Fruit fly (Drosophila melanogaster) whole organism, prepupa: Measurements from ENCODE around the gene Btk.

Experiments
- Blimp-1 ChIP-seq: fragments of 200-800 bp; sonication (Bioruptor generic); optimal IDR thresholded peaks from 3 replicates; lab custom pipeline; 2017; ENCODE audit warnings: missing biosample characterization, missing genetic modification characterization, mild to moderate bottlenecking, moderate library complexity, missing genetic modification reagents
- CG11294 ChIP-seq: fragments of 200-800 bp; sonication (Bioruptor generic); IDR thresholded peaks from 2 replicates; pipeline ENCODE4 v1.3.6; 2022; ENCODE audit warnings: missing biosample characterization, missing genetic modification characterization
- CG11762 ChIP-seq: fragments of 200-800 bp; sonication (Bioruptor generic); optimal IDR thresholded peaks from 3 replicates; lab custom pipeline; 2016; ENCODE audit warnings: missing biosample characterization, missing genetic modification characterization; ENCODE audit not compliant: insufficient read depth
- CG15336 ChIP-seq: fragments of 200-800 bp; sonication (Bioruptor generic); IDR thresholded peaks from 2 replicates; pipeline ENCODE4 v1.3.6; 2022; ENCODE audit warnings: missing biosample characterization, missing genetic modification characterization
- CG16779 ChIP-seq: fragments of 200-800 bp; sonication (Bioruptor generic); optimal IDR thresholded peaks from 3 replicates; lab custom pipeline; 2017; ENCODE audit warnings: missing biosample characterization, mild to moderate bottlenecking, missing genetic modification characterization
- CG31627 ChIP-seq: fragments of 200-800 bp; sonication (Bioruptor generic); optimal IDR thresholded peaks from 3 replicates; lab custom pipeline; 2016; ENCODE audit warnings: missing biosample characterization, missing genetic modification characterization
- CG32006 ChIP-seq: fragments of 200-800 bp; sonication (Bioruptor generic); optimal IDR thresholded peaks from 3 replicates; lab custom pipeline; 2017; ENCODE audit warnings: missing biosample characterization, mild to moderate bottlenecking, missing genetic modification characterization
- CG3919 ChIP-seq: fragments of 200-800 bp; sonication (Bioruptor generic); optimal IDR thresholded peaks from 3 replicates; lab custom pipeline; 2016; ENCODE audit warnings: missing biosample characterization, missing genetic modification characterization
- CG4318 ChIP-seq: fragments of 200-800 bp; sonication (Bioruptor generic); optimal IDR thresholded peaks from 3 replicates; lab custom pipeline; 2017; ENCODE audit warnings: missing biosample characterization, mild to moderate bottlenecking, missing genetic modification characterization
- CG6163 ChIP-seq: fragments of 200-800 bp; sonication (Bioruptor generic); IDR thresholded peaks from 3 replicates; pipeline ENCODE4 v1.3.6; 2022; ENCODE audit warnings: missing biosample characterization, missing genetic modification characterization
- CG6276 ChIP-seq: fragments of 200-800 bp; sonication (Bioruptor generic); optimal IDR thresholded peaks from 2 replicates; lab custom pipeline; 2017; ENCODE audit warnings: missing biosample characterization, mild to moderate bottlenecking, missing genetic modification characterization
- CG6792 ChIP-seq: fragments of 200-800 bp; sonication (Bioruptor generic); optimal IDR thresholded peaks from 3 replicates; lab custom pipeline; 2016; ENCODE audit warnings: missing biosample characterization, missing genetic modification characterization
- CG6808 ChIP-seq: fragments of 200-800 bp; sonication (Bioruptor generic); optimal IDR thresholded peaks from 3 replicates; lab custom pipeline; 2017; ENCODE audit warnings: missing biosample characterization, missing genetic modification characterization, mild to moderate bottlenecking, moderate library complexity, missing genetic modification reagents
- CG9139 ChIP-seq: fragments of 200-800 bp; sonication (Bioruptor generic); optimal IDR thresholded peaks from 3 replicates; lab custom pipeline; 2017; ENCODE audit warnings: missing biosample characterization, mild to moderate bottlenecking, missing genetic modification characterization
- Eip75B ChIP-seq: fragments of 200-800 bp; sonication (Bioruptor generic); optimal IDR thresholded peaks from 3 replicates; lab custom pipeline; 2016; ENCODE audit warnings: missing biosample characterization, missing genetic modification characterization
- Eip78C ChIP-seq: fragments of 200-800 bp; sonication (Bioruptor generic); peaks from one replicate; lab custom pipeline; 2016; ENCODE audit warnings: missing biosample characterization, missing genetic modification characterization
- Eip93F ChIP-seq: fragments of 200-800 bp; sonication (Bioruptor generic); optimal IDR thresholded peaks from 2 replicates; lab custom pipeline; 2016; ENCODE audit warnings: missing biosample characterization, mild to moderate bottlenecking, missing genetic modification characterization
- Ets21C ChIP-seq: fragments of 200-800 bp; sonication (Bioruptor generic); optimal IDR thresholded peaks from 3 replicates; lab custom pipeline; 2016; ENCODE audit warnings: missing biosample characterization, missing genetic modification characterization
- Gug ChIP-seq: fragments of 200-800 bp; sonication (Bioruptor generic); IDR thresholded peaks from 2 replicates; pipeline ENCODE4 v1.3.6; 2022; ENCODE audit warnings: missing biosample characterization, missing genetic modification characterization
- Hr38 ChIP-seq: sonication (Bioruptor generic); optimal IDR thresholded peaks from 2 replicates; lab custom pipeline; 2016; ENCODE audit warnings: missing biosample characterization, missing genetic modification characterization
- Hr39 ChIP-seq: fragments of 200-800 bp; sonication (Bioruptor generic); optimal IDR thresholded peaks from 2 replicates; lab custom pipeline; 2016; ENCODE audit warnings: missing biosample characterization, missing genetic modification characterization
- Hr4 ChIP-seq: fragments of 200-800 bp; sonication (Bioruptor generic); optimal IDR thresholded peaks from 3 replicates; lab custom pipeline; 2016; ENCODE audit warnings: missing biosample characterization, missing genetic modification characterization
- Lpt ChIP-seq: fragments of 200-800 bp; sonication (Bioruptor generic); optimal IDR thresholded peaks from 3 replicates; lab custom pipeline; 2016; ENCODE audit warnings: missing biosample characterization, missing genetic modification characterization
- Met ChIP-seq: fragments of 200-800 bp; sonication (Bioruptor generic); optimal IDR thresholded peaks from 3 replicates; lab custom pipeline; 2016; ENCODE audit warnings: missing biosample characterization, missing genetic modification characterization
- Smox ChIP-seq: fragments of 200-800 bp; sonication (Bioruptor generic); optimal IDR thresholded peaks from 3 replicates; lab custom pipeline; 2016; ENCODE audit warnings: missing biosample characterization, missing genetic modification characterization
- Sox15 ChIP-seq: fragments of 200-800 bp; sonication (Bioruptor generic); optimal IDR thresholded peaks from 3 replicates; lab custom pipeline; 2016; ENCODE audit warnings: missing biosample characterization, missing genetic modification characterization
- achi ChIP-seq: fragments of 200-800 bp; sonication (Bioruptor generic); optimal IDR thresholded peaks from 3 replicates; lab custom pipeline; 2016; ENCODE audit warnings: missing biosample characterization, missing genetic modification characterization
- acj6 ChIP-seq: fragments of 200-800 bp; sonication (Bioruptor generic); optimal IDR thresholded peaks from 3 replicates; lab custom pipeline; 2016; ENCODE audit warnings: missing biosample characterization, missing genetic modification characterization
- cyc ChIP-seq: fragments of 200-800 bp; sonication (Bioruptor generic); optimal IDR thresholded peaks from 3 replicates; lab custom pipeline; 2016; ENCODE audit warnings: missing biosample characterization, missing genetic modification characterization
- dac ChIP-seq: fragments of 200-800 bp; sonication (Bioruptor generic); optimal IDR thresholded peaks from 2 replicates; lab custom pipeline; 2017; ENCODE audit warnings: missing biosample characterization, mild to moderate bottlenecking, missing genetic modification characterization
- eg ChIP-seq: fragments of 200-800 bp; sonication (Bioruptor generic); IDR thresholded peaks from 3 replicates; pipeline ENCODE4 v1.3.6; 2022; ENCODE audit warnings: missing biosample characterization, missing genetic modification characterization
- esn ChIP-seq: fragments of 200-800 bp; sonication (Bioruptor generic); optimal IDR thresholded peaks from 2 replicates; lab custom pipeline; 2016; ENCODE audit warnings: missing biosample characterization, mild to moderate bottlenecking, missing genetic modification characterization, moderate library complexity
- fd59A ChIP-seq: fragments of 200-800 bp; sonication (Bioruptor generic); optimal IDR thresholded peaks from 2 replicates; lab custom pipeline; 2017; ENCODE audit warnings: missing biosample characterization, mild to moderate bottlenecking, missing genetic modification characterization, missing genetic modification reagents
- fd85E ChIP-seq: fragments of 200-800 bp; sonication (Bioruptor generic); optimal IDR thresholded peaks from 3 replicates; lab custom pipeline; 2016; ENCODE audit warnings: missing biosample characterization, missing genetic modification characterization
- fkh ChIP-seq: fragments of 200-800 bp; sonication (Bioruptor generic); optimal IDR thresholded peaks from 3 replicates; lab custom pipeline; 2017; ENCODE audit warnings: missing biosample characterization, mild to moderate bottlenecking, missing genetic modification characterization, moderate library complexity
- lz ChIP-seq: fragments of 200-800 bp; sonication (Bioruptor generic); optimal IDR thresholded peaks from 3 replicates; lab custom pipeline; 2016; ENCODE audit warnings: missing biosample characterization, missing genetic modification characterization
- net ChIP-seq: fragments of 200-800 bp; sonication (Bioruptor generic); optimal IDR thresholded peaks from 3 replicates; lab custom pipeline; 2016; ENCODE audit warnings: missing biosample characterization, missing genetic modification characterization
- pdm3 ChIP-seq: fragments of 200-800 bp; sonication (Bioruptor generic); optimal IDR thresholded peaks from 3 replicates; lab custom pipeline; 2016; ENCODE audit warnings: missing biosample characterization, missing genetic modification characterization
- salr ChIP-seq, 2 experiments: fragments of 200-800 bp; sonication (Bioruptor generic); optimal IDR thresholded peaks; 3 replicates each; lab custom pipeline; 2016 to 2018; ENCODE audit warnings: missing biosample characterization in 2 of 2, missing genetic modification characterization in 2 of 2, mild to moderate bottlenecking in 1 of 2
- ss ChIP-seq, 2 experiments: fragments of 200-800 bp; sonication (Bioruptor generic); optimal IDR thresholded peaks; 2 replicates in 1 of 2; 3 replicates in 1 of 2; lab custom pipeline; 2017 to 2018; ENCODE audit warnings: mild to moderate bottlenecking in 2 of 2, missing biosample characterization in 2 of 2, missing genetic modification characterization in 2 of 2, moderate library complexity in 1 of 2
- svp ChIP-seq: fragments of 200-800 bp; sonication (Bioruptor generic); peaks from one replicate; lab custom pipeline; 2016; ENCODE audit warnings: missing biosample characterization, missing genetic modification characterization
- topi ChIP-seq: fragments of 200-800 bp; sonication (Bioruptor generic); optimal IDR thresholded peaks from 3 replicates; lab custom pipeline; 2016; ENCODE audit warnings: missing biosample characterization, missing genetic modification characterization
- vri ChIP-seq: fragments of 200-800 bp; sonication (Bioruptor generic); optimal IDR thresholded peaks from 3 replicates; lab custom pipeline; 2016; ENCODE audit warnings: missing biosample characterization, mild to moderate bottlenecking, missing genetic modification characterization

Gene Btk

DNA sequence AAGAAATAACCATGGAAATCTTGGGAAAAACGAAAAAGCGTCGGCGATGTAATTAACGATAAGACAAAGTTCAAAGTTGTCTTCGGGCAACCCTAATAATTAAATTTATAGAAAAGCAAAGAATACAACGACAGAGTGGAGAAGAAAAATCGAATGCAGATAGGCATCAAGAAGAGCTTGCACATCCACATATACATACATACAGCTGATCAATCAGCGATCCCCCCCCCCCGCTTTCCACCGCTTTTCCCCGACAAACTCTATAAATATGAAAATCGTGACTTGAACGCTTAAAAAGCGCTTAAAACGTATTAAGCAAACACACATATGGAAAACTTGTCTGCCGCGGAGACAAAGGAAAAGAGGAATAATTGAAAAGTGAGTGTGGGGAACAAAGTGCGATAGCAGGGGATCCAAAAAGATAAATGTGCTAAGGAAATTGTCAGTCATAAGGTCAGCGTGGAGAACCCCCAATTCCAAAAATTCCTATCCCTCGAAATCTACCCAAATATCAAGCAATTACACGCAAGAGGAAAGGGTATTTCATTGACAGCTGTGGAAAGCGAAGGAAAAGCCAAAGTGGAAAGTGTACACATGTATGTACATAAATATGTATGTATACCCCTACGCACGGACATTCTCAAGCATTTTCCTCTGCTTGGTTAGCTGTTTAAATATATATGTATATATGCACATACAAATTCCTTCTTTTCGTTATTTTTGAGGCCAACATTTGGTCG lies 11.4 kb downstream of the Btk start:
- TF ChIP-seq Eip78C (GFP tag; lab: Kevin White, UChicago) (peak; percentile 54), fkh (GFP tag; lab: Kevin White, UChicago) (peak; percentile 73), svp (GFP tag; lab: Kevin White, UChicago) (peak; percentile 76), Hr4 (GFP tag; lab: Kevin White, UChicago) (no peak)

DNA sequence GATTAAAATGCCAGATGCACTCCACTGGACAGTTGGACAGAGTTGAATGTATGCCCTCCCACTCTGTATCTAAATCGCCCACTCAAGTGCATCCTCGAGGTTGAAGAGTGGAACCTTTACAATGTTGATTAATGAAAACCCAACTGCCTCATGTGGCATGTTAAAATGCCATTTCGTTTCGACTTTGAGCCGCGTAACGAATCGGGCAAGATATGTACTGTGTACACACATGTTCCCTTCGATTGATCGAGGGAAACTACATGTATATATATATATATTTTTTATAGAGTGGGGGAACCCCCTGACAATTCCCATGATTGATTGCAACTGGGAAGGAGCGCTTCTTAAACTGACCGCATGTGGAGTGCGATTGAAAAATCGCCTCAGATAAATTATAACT lies 12.8 kb downstream of the Btk start:
- TF ChIP-seq achi (GFP tag; lab: Kevin White, UChicago) (no peak), CG6808 (GFP tag; lab: Kevin White, UChicago) (no peak), Eip75B (GFP tag; lab: Kevin White, UChicago) (no peak), Eip78C (GFP tag; lab: Kevin White, UChicago) (peak; percentile 42), Sox15 (GFP tag; lab: Kevin White, UChicago) (no peak), pdm3 (no peak), salr (GFP tag; optimal IDR thresholded peaks at IDR 0.05; lab: Kevin White, UChicago) (no peak)

DNA sequence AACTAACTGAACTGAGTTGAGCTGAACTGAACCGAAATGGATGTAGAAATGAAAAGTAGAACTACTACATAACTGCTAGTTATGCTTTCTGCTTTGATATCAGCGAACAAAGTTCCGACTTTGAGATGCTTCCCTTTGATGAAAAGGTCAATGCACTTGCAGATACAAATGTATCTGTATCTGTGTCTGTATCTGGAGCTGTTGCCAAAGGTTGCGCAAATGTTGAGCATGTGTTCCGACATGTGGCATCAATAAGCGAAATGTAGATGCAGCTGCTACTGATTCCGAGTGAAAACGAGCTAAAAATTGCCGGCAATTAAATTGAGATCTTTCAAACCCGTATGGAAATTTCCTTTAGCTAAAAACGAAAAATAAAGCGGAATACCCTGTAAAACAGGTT lies 14.3 kb downstream of the Btk start:
- TF ChIP-seq net (GFP tag; lab: Kevin White, UChicago) (peak; percentile 12), eg (GFP tag; lab: Robert Waterston, UW) (no peak)

DNA sequence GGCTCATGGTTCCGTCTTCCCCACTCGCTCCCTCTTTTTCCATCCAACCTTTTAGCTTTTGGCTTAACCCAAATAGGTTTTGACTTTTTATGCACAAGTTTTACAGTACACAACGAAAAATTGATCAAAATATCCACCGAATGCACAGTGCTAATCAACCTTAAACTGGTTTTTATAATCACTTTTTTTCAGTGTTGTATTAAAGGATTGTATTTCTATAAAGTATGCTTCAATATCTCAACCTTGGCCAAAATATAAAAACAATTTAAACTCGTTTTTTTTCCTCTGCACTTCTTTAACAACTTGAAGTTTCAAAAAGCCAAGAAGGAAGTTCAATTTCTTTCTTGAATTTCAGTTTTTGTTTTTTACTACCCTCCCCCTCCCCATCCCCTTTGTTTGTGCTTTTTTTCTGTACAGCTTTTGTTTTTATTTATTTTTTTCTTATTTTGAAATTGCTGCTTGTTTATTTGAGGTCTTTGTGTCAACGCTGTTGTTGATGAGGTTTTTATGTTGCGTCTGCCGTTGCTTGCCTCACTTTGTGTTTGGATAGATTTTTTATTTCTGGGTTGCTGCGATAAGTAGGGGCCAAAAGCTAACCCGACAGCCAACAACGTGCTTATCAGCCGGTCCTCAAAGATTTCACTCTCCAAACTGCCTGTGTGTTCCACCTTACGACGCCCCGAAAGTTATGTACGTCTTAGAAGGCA lies 15.8 kb downstream of the Btk start:
- no peak for TF ChIP-seq fd85E (GFP tag; lab: Kevin White, UChicago)
- TF ChIP-seq Smox (GFP tag; lab: Kevin White, UChicago) = no peak
- peak; percentile 5 for TF ChIP-seq esn (GFP tag; lab: Kevin White, UChicago)
- peak; percentile 45 for TF ChIP-seq Eip75B (GFP tag; lab: Kevin White, UChicago)
- TF ChIP-seq CG3919 (GFP tag; lab: Kevin White, UChicago) = no peak
- TF ChIP-seq acj6 = peak; percentile 13
- TF ChIP-seq CG9139 (GFP tag; lab: Kevin White, UChicago) = no peak
- no peak for TF ChIP-seq CG11762 (GFP tag; lab: Kevin White, UChicago)
- no peak for TF ChIP-seq lz (GFP tag; lab: Kevin White, UChicago)
- peak; percentile 32 for TF ChIP-seq achi (GFP tag; lab: Kevin White, UChicago)
- TF ChIP-seq fd59A = no peak
- no peak for TF ChIP-seq vri (GFP tag; lab: Kevin White, UChicago)
- peak; percentile 13 for TF ChIP-seq Hr39 (GFP tag; lab: Kevin White, UChicago)
- TF ChIP-seq fkh (GFP tag; lab: Kevin White, UChicago) = peak; percentile 29
- TF ChIP-seq CG16779 (tag; lab: Kevin White, UChicago) = no peak
- TF ChIP-seq cyc (GFP tag; lab: Kevin White, UChicago) = no peak
- no peak for TF ChIP-seq Lpt (GFP tag; lab: Kevin White, UChicago)
- peak; percentile 52; the same call in 1 of the 3 replicates for TF ChIP-seq CG6163
- no peak for TF ChIP-seq Hr38 (GFP tag; lab: Kevin White, UChicago)
- no peak for TF ChIP-seq CG4318 (GFP tag; lab: Kevin White, UChicago)
- no peak for TF ChIP-seq Blimp-1 (GFP tag; lab: Kevin White, UChicago)
- no peak for TF ChIP-seq Gug (GFP tag; lab: Robert Waterston, UW)
- TF ChIP-seq CG15336 (GFP tag; lab: Robert Waterston, UW) = peak; percentile 31
- peak; percentile 31 for TF ChIP-seq CG6276 (GFP tag; lab: Kevin White, UChicago)
- no peak for TF ChIP-seq salr (GFP tag; optimal IDR thresholded peaks at IDR 0.05; lab: Kevin White, UChicago)
- no peak for TF ChIP-seq Ets21C (GFP tag; lab: Kevin White, UChicago)
- TF ChIP-seq dac (GFP tag; lab: Kevin White, UChicago) = no peak
- TF ChIP-seq Eip93F (GFP tag; lab: Kevin White, UChicago) = no peak
- TF ChIP-seq topi (GFP tag; lab: Kevin White, UChicago) = peak; percentile 17
- no peak for TF ChIP-seq CG11294 (GFP tag; lab: Robert Waterston, UW)
- TF ChIP-seq CG6792 (GFP tag; lab: Kevin White, UChicago) = peak; percentile 6
- TF ChIP-seq CG32006 (GFP tag; lab: Kevin White, UChicago) = peak; percentile 48
- TF ChIP-seq ss (GFP tag; optimal IDR thresholded peaks at IDR 0.05; lab: Kevin White, UChicago) = peak in 1 of 2 experiments; percentile 4
- TF ChIP-seq Met = peak; percentile 26
- TF ChIP-seq CG31627 (GFP tag; lab: Kevin White, UChicago) = no peak
- no peak for TF ChIP-seq Sox15 (GFP tag; lab: Kevin White, UChicago)
